Fruit fly (Drosophila melanogaster) whole organism, adult: ENCODE results near the gene Sod1.

Experiments
- CG11617 ChIP-seq: fragments of 200-800 bp; sonication (Bioruptor generic); optimal IDR thresholded peaks from 2 replicates; lab custom pipeline; 2017; ENCODE audit warnings: mild to moderate bottlenecking, missing biosample characterization, missing genetic modification reagents, missing genetic modification characterization
- CG12768 ChIP-seq: fragments of 200-800 bp; sonication (Bioruptor generic); optimal IDR thresholded peaks from 2 replicates; lab custom pipeline; 2017; ENCODE audit warnings: missing biosample characterization, missing genetic modification characterization, mild to moderate bottlenecking, moderate library complexity, missing genetic modification reagents
- CG14711 ChIP-seq: fragments of 200-800 bp; sonication (Bioruptor generic); optimal IDR thresholded peaks from 2 replicates; lab custom pipeline; 2018; ENCODE audit warnings: missing biosample characterization, mild to moderate bottlenecking, missing genetic modification characterization, moderate library complexity
- CG1620 ChIP-seq: fragments of 200-800 bp; sonication (Bioruptor generic); optimal IDR thresholded peaks from 2 replicates; lab custom pipeline; 2016; ENCODE audit warnings: missing biosample characterization, missing genetic modification characterization
- CG33017 ChIP-seq: fragments of 200-800 bp; sonication (Bioruptor generic); optimal IDR thresholded peaks from 2 replicates; lab custom pipeline; 2018; ENCODE audit warnings: missing biosample characterization, mild to moderate bottlenecking, missing genetic modification characterization, moderate library complexity
- CG5204 ChIP-seq: fragments of 200-800 bp; sonication (Bioruptor generic); optimal IDR thresholded peaks from 2 replicates; lab custom pipeline; 2016; ENCODE audit warnings: missing biosample characterization, missing genetic modification characterization
- CG7045 ChIP-seq: fragments of 200-800 bp; sonication (Bioruptor generic); optimal IDR thresholded peaks from 2 replicates; lab custom pipeline; 2017; ENCODE audit warnings: missing biosample characterization, mild to moderate bottlenecking, missing genetic modification characterization
- CG7101 ChIP-seq: fragments of 200-800 bp; sonication (Bioruptor generic); optimal IDR thresholded peaks from 2 replicates; lab custom pipeline; 2018; ENCODE audit warnings: missing biosample characterization, mild to moderate bottlenecking, missing genetic modification characterization, moderate library complexity
- Clk ChIP-seq: fragments of 200-800 bp; sonication (Bioruptor generic); optimal IDR thresholded peaks from 2 replicates; lab custom pipeline; 2017; ENCODE audit warnings: missing biosample characterization, missing genetic modification characterization
- Crg-1 ChIP-seq: fragments of 200-800 bp; sonication (Bioruptor generic); optimal IDR thresholded peaks from 2 replicates; lab custom pipeline; 2016; ENCODE audit warnings: missing biosample characterization, missing genetic modification characterization
- Hr96 ChIP-seq: fragments of 200-800 bp; sonication (Bioruptor generic); optimal IDR thresholded peaks from 2 replicates; lab custom pipeline; 2016; ENCODE audit warnings: missing biosample characterization, missing genetic modification characterization
- Mnt ChIP-seq: fragments of 200-800 bp; sonication (Bioruptor generic); optimal IDR thresholded peaks from 2 replicates; lab custom pipeline; 2016; ENCODE audit warnings: missing biosample characterization, mild to moderate bottlenecking, missing genetic modification characterization
- bab1 ChIP-seq: fragments of 200-800 bp; sonication (Bioruptor generic); optimal IDR thresholded peaks from 3 replicates; lab custom pipeline; 2019; ENCODE audit warnings: missing biosample characterization, mild to moderate bottlenecking, missing genetic modification characterization, moderate library complexity
- cic ChIP-seq: fragments of 200-800 bp; sonication (Bioruptor generic); optimal IDR thresholded peaks from 2 replicates; lab custom pipeline; 2017; ENCODE audit warnings: missing biosample characterization, mild to moderate bottlenecking, missing genetic modification characterization, moderate library complexity
- cnc ChIP-seq, 2 experiments: fragments of >200 bp; optimal IDR thresholded peaks; 2 replicates each; lab custom pipeline; 2017
- kay ChIP-seq: fragments of 200-800 bp; sonication (Bioruptor generic); peaks from one replicate; lab custom pipeline; 2016; ENCODE audit warnings: missing biosample characterization, missing genetic modification characterization, borderline replicate concordance
- ovo ChIP-seq: fragments of 200-800 bp; sonication (Bioruptor generic); optimal IDR thresholded peaks from 2 replicates; lab custom pipeline; 2016; ENCODE audit warnings: missing biosample characterization, missing genetic modification characterization
- pad ChIP-seq: fragments of 200-800 bp; sonication (Bioruptor generic); optimal IDR thresholded peaks from 3 replicates; lab custom pipeline; 2017; ENCODE audit warnings: missing biosample characterization, missing genetic modification characterization, mild to moderate bottlenecking, moderate library complexity, missing genetic modification reagents
- tj ChIP-seq: fragments of 200-800 bp; sonication (Bioruptor generic); optimal IDR thresholded peaks from 3 replicates; lab custom pipeline; 2017; ENCODE audit warnings: missing biosample characterization, mild to moderate bottlenecking, missing genetic modification characterization, moderate library complexity
- toe ChIP-seq: fragments of 200-800 bp; sonication (Bioruptor generic); optimal IDR thresholded peaks from 2 replicates; lab custom pipeline; 2016; ENCODE audit warnings: missing biosample characterization, missing genetic modification characterization

Gene Sod1

dm6 chr3L:11092610-11092961, 21.0 kb downstream of the Sod1 start:
- TF ChIP-seq kay (GFP tag; lab: Kevin White, UChicago) (no peak), cic (GFP tag; lab: Kevin White, UChicago) (peak; percentile 3), cnc (optimal IDR thresholded peaks at IDR 0.05; lab: Kevin White, UChicago) (no peak)

- TF ChIP-seq Clk (peak; percentile 53), cnc (optimal IDR thresholded peaks at IDR 0.05; lab: Kevin White, UChicago) (no peak), CG12768 (GFP tag; lab: Kevin White, UChicago) (peak; percentile 82), CG7045 (peak; percentile 56), CG11617 (GFP tag; lab: Kevin White, UChicago) (peak; percentile 63), CG5204 (GFP tag; lab: Kevin White, UChicago) (peak; percentile 24), bab1 (no peak), Mnt (GFP tag; lab: Kevin White, UChicago) (peak; percentile 70), pad (GFP tag; lab: Kevin White, UChicago) (peak; percentile 76), Crg-1 (GFP tag; lab: Kevin White, UChicago) (peak; percentile 90), Hr96 (peak; percentile 81), tj (GFP tag; lab: Kevin White, UChicago) (peak; percentile 51), ovo (peak; percentile 7), cic (GFP tag; lab: Kevin White, UChicago) (peak; percentile 82), kay (GFP tag; lab: Kevin White, UChicago) (peak; percentile 6), CG33017 (tag; lab: Kevin White, UChicago) (peak; percentile 50), CG1620 (GFP tag; lab: Kevin White, UChicago) (peak; percentile 79), CG7101 (tag; lab: Kevin White, UChicago) (peak; percentile 78), toe (GFP tag; lab: Kevin White, UChicago) (peak; percentile 75), CG14711 (tag; lab: Kevin White, UChicago) (peak; percentile 54)
Observed at dm6 chr3L:11091943-11092609, 21.5 kb downstream of the Sod1 start.

- TF ChIP-seq Mnt (GFP tag; lab: Kevin White, UChicago) (no peak), CG5204 (GFP tag; lab: Kevin White, UChicago) (peak; percentile 50), toe (GFP tag; lab: Kevin White, UChicago) (no peak), Hr96 (no peak), Crg-1 (GFP tag; lab: Kevin White, UChicago) (no peak), CG7101 (tag; lab: Kevin White, UChicago) (peak; percentile 47), CG7045 (peak; percentile 39), cnc (optimal IDR thresholded peaks at IDR 0.05; lab: Kevin White, UChicago) (no peak), ovo (no peak), CG12768 (GFP tag; lab: Kevin White, UChicago) (no peak), pad (GFP tag; lab: Kevin White, UChicago) (peak; percentile 15), bab1 (peak; percentile 59), kay (GFP tag; lab: Kevin White, UChicago) (peak; percentile 86), tj (GFP tag; lab: Kevin White, UChicago) (peak; percentile 63), CG1620 (GFP tag; lab: Kevin White, UChicago) (no peak), CG33017 (tag; lab: Kevin White, UChicago) (peak; percentile 48), Clk (no peak), CG11617 (GFP tag; lab: Kevin White, UChicago) (peak; percentile 77), CG14711 (tag; lab: Kevin White, UChicago) (peak; percentile 29), cic (GFP tag; lab: Kevin White, UChicago) (no peak)
Observed at dm6 chr3L:11089805-11090440, 23.6 kb downstream of the Sod1 start.

- TF ChIP-seq Mnt (GFP tag; lab: Kevin White, UChicago): peak; percentile 73
- TF ChIP-seq Clk: no peak
- TF ChIP-seq tj (GFP tag; lab: Kevin White, UChicago): no peak
- no peak for TF ChIP-seq CG5204 (GFP tag; lab: Kevin White, UChicago)
- TF ChIP-seq CG7101 (tag; lab: Kevin White, UChicago): no peak
- no peak for TF ChIP-seq CG33017 (tag; lab: Kevin White, UChicago)
- no peak for TF ChIP-seq CG12768 (GFP tag; lab: Kevin White, UChicago)
- TF ChIP-seq cnc (optimal IDR thresholded peaks at IDR 0.05; lab: Kevin White, UChicago): no peak
- no peak for TF ChIP-seq kay (GFP tag; lab: Kevin White, UChicago)
- TF ChIP-seq Crg-1 (GFP tag; lab: Kevin White, UChicago): no peak
- no peak for TF ChIP-seq bab1
- TF ChIP-seq CG1620 (GFP tag; lab: Kevin White, UChicago): no peak
- no peak for TF ChIP-seq toe (GFP tag; lab: Kevin White, UChicago)
- no peak for TF ChIP-seq CG7045
- no peak for TF ChIP-seq CG11617 (GFP tag; lab: Kevin White, UChicago)
- TF ChIP-seq Hr96: no peak
- no peak for TF ChIP-seq ovo
- TF ChIP-seq pad (GFP tag; lab: Kevin White, UChicago): no peak
- TF ChIP-seq CG14711 (tag; lab: Kevin White, UChicago): peak; percentile 7
- peak; percentile 26 for TF ChIP-seq cic (GFP tag; lab: Kevin White, UChicago)
Observed at dm6 chr3L:11085810-11086209, 27.7 kb downstream of the Sod1 start.

DNA sequence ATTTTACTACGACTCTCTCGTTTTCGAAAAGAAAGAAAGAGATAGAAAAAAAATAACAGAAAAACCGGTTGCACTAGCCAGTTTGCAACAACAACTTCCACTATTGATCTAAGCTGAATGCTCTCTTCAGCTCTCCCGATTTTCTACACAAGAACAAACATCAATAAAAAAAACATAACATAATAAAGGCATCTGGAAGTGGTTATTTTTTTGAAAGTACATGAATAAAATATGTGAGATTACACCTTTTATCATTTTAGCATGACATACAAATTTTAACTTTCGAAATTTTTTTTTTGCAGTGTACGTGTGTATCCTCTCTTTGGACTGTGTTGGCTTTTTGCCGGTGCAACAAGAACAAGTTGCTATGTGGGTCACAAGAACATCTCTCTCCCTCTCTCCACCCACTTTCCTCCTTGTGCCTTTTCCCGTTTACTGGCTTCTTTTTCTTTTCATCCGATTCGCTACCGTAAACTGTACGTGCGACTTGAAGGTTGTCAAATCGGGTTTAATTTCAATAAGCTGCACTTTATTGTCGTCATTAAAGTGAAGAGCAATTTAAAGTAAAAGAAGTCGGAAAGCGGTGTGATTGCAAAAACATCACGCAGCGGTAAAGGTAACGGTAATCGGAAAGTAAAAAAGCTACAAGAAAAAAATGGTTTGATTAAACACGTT, 28.8 kb downstream of the Sod1 start:
- TF ChIP-seq pad (GFP tag; lab: Kevin White, UChicago): peak; percentile 85
- TF ChIP-seq CG7101 (tag; lab: Kevin White, UChicago): peak; percentile 94
- TF ChIP-seq CG1620 (GFP tag; lab: Kevin White, UChicago): peak; percentile 93
- peak; percentile 96 for TF ChIP-seq bab1
- no peak for TF ChIP-seq toe (GFP tag; lab: Kevin White, UChicago)
- TF ChIP-seq Mnt (GFP tag; lab: Kevin White, UChicago): peak; percentile 65
- peak; percentile 96 for TF ChIP-seq CG33017 (tag; lab: Kevin White, UChicago)
- peak; percentile 94 for TF ChIP-seq CG7045
- peak; percentile 79 for TF ChIP-seq tj (GFP tag; lab: Kevin White, UChicago)
- TF ChIP-seq ovo: no peak
- TF ChIP-seq Crg-1 (GFP tag; lab: Kevin White, UChicago): peak; percentile 93
- TF ChIP-seq cic (GFP tag; lab: Kevin White, UChicago): peak; percentile 82
- TF ChIP-seq CG5204 (GFP tag; lab: Kevin White, UChicago): no peak
- TF ChIP-seq kay (GFP tag; lab: Kevin White, UChicago): peak; percentile 86
- peak; percentile 97 for TF ChIP-seq CG12768 (GFP tag; lab: Kevin White, UChicago)
- TF ChIP-seq Hr96: no peak
- peak; percentile 95 for TF ChIP-seq CG11617 (GFP tag; lab: Kevin White, UChicago)
- peak; percentile 93 for TF ChIP-seq CG14711 (tag; lab: Kevin White, UChicago)
- peak; percentile 88 for TF ChIP-seq Clk
